Worm (Caenorhabditis elegans) whole organism, L3 larva: ENCODE measurements around the gene mpz-1.

Source experiments
- egl-27 ChIP-seq: sonication (generic microtip); optimal IDR thresholded peaks from 4 replicates; lab custom pipeline; 2017; ENCODE audit warnings: missing biosample characterization, missing genetic modification reagents, missing genetic modification characterization
- elt-2 ChIP-seq: sonication (generic microtip); optimal IDR thresholded peaks from 2 replicates; lab custom pipeline; 2016; ENCODE audit warnings: missing genetic modification reagents, mild to moderate bottlenecking, missing genetic modification characterization, missing compliant biosample characterization
- lin-39 ChIP-seq: fragments of 150-350 bp; optimal IDR thresholded peaks from 2 replicates; lab custom pipeline; 2018; ENCODE audit warnings: missing biosample characterization, missing genetic modification reagents, missing genetic modification characterization
- mdl-1 ChIP-seq: fragments of 150-350 bp; optimal IDR thresholded peaks from 2 replicates; lab custom pipeline; 2014; ENCODE audit warnings: missing biosample characterization, missing genetic modification characterization
- nfya-1 ChIP-seq: sonication (generic microtip); optimal IDR thresholded peaks from 2 replicates; lab custom pipeline; 2017; ENCODE audit warnings: missing genetic modification characterization, mild to moderate bottlenecking, missing compliant biosample characterization, antibody characterized with exemption, moderate library complexity; ENCODE audit not compliant: insufficient read depth
- nhr-237 ChIP-seq: fragments of 150-350 bp; optimal IDR thresholded peaks from 2 replicates; lab custom pipeline; 2014; ENCODE audit warnings: missing biosample characterization, missing genetic modification characterization
- nhr-28 ChIP-seq: fragments of 150-350 bp; optimal IDR thresholded peaks from 2 replicates; lab custom pipeline; 2014; ENCODE audit warnings: missing biosample characterization, missing genetic modification characterization
- nhr-76 ChIP-seq: fragments of 150-350 bp; sonication (generic microtip); optimal IDR thresholded peaks from 5 replicates; lab custom pipeline; 2014; ENCODE audit warnings: missing biosample characterization, missing genetic modification characterization

ce11 chrII:10805437-10805836, 27.5 kb upstream of the mpz-1 start, which contains the start of gene ceh-62:
- TF ChIP-seq nfya-1 (no peak), elt-2 (no peak), mdl-1 (tag; lab: Kevin White, UChicago) (no peak), lin-39 (no peak), nhr-28 (tag; lab: Kevin White, UChicago) (no peak), nhr-76 (tag; lab: Kevin White, UChicago) (no peak), egl-27 (no peak), nhr-237 (no peak)
